Worm (Caenorhabditis elegans): ENCODE results near the gene C16D9.1.

Gene C16D9.1

DNA sequence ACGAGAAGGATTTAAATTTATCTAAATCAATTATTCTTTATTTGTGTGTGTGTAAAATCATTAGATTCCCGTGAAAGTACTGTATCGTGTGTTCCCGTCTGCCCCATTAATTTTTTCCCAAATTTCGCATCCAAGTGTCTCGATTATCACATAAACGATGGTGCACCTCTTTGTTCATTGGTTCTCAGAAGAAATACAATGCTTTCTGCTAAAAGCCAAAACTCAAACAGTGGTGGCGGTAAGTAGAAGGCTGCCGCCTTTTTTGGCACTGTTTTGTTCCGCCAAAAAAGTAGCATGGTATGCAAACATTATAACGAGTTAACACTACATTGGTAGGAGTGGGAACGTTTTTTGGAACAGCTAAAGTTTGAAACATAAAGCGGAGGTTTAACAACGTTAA lies 35.7 kb upstream of the C16D9.1 start:
- TF ChIP-seq lsy-27 (tag; optimal IDR thresholded peaks at IDR 0.05; ENCODE audit: borderline replicate concordance, insufficient read depth) = no peak
- TF ChIP-seq unc-130 (GFP tag; optimal IDR thresholded peaks at IDR 0.05) = peak; percentile 17
- no peak for TF ChIP-seq tbp1 (GFP tag; optimal IDR thresholded peaks at IDR 0.05)
- TF ChIP-seq somi-1 (GFP tag; optimal IDR thresholded peaks at IDR 0.05) = no peak
- TF ChIP-seq B0019.2 (GFP tag; conservative IDR thresholded peaks at IDR 0.05) = no peak
- no peak for TF ChIP-seq F52B5.7 (tag; optimal IDR thresholded peaks at IDR 0.05)
- no peak for TF ChIP-seq ZK185.1 (tag; optimal IDR thresholded peaks at IDR 0.05; ENCODE audit: poor library complexity, severe bottlenecking)
- no peak for TF ChIP-seq ceh-27 (GFP tag; optimal IDR thresholded peaks at IDR 0.05)
- TF ChIP-seq F37B4.10 (GFP tag; IDR thresholded peaks at IDR 0.05) = 0 out of 2 replicates have a peak, but pooled peaks have one; percentile 19
- no peak for TF ChIP-seq ceh-58 (GFP tag; IDR thresholded peaks at IDR 0.05)
- TF ChIP-seq hmg-1.2 (GFP tag; IDR thresholded peaks at IDR 0.05) = no peak
- peak; percentile 36; the same call in 1 of the 2 replicates for TF ChIP-seq madf-6 (GFP tag; IDR thresholded peaks at IDR 0.05)
- no peak for TF ChIP-seq Y67H2A.10 (GFP tag; conservative IDR thresholded peaks at IDR 0.05)
- no peak for TF ChIP-seq rcor-1 (GFP tag; IDR thresholded peaks at IDR 0.05)
- no peak for TF ChIP-seq gei-17 (GFP tag; optimal IDR thresholded peaks at IDR 0.05)
- no peak for TF ChIP-seq C06A6.2 (GFP tag; conservative IDR thresholded peaks at IDR 0.05)
- peak; percentile 72; the same call in 1 of the 2 replicates for TF ChIP-seq hsf-1 (GFP tag; IDR thresholded peaks at IDR 0.05)
- TF ChIP-seq lin-26 (GFP tag; IDR thresholded peaks at IDR 0.05) = peak; percentile 64; the same call in 1 of the 2 replicates
- no peak for TF ChIP-seq rpc-1 (optimal IDR thresholded peaks at IDR 0.05)
- TF ChIP-seq rpc-1 (tag; optimal IDR thresholded peaks at IDR 0.05) = no peak
- TF ChIP-seq snpc-1.3 (tag; optimal IDR thresholded peaks at IDR 0.05; ENCODE audit: insufficient read depth) = no peak
- no peak for TF ChIP-seq nhr-179 (tag; optimal IDR thresholded peaks at IDR 0.05)
- no peak for TF ChIP-seq ztf-22 (GFP tag; optimal IDR thresholded peaks at IDR 0.05)
- TF ChIP-seq ztf-6 (GFP tag; IDR thresholded peaks at IDR 0.05) = no peak
- 0 out of 2 replicates have a peak, but pooled peaks have one; percentile 33 for TF ChIP-seq ekl-4 (GFP tag; IDR thresholded peaks at IDR 0.05)
- no peak for TF ChIP-seq sea-2 (GFP tag; IDR thresholded peaks at IDR 0.05)
- no peak for TF ChIP-seq madf-8 (GFP tag; conservative IDR thresholded peaks at IDR 0.05)
- TF ChIP-seq hmg-20 (GFP tag; IDR thresholded peaks at IDR 0.05) = no peak
- TF ChIP-seq lin-35 (GFP tag; optimal IDR thresholded peaks at IDR 0.05) = no peak
- TF ChIP-seq mel-28 (tag; optimal IDR thresholded peaks at IDR 0.05; ENCODE audit: borderline replicate concordance) = no peak
- TF ChIP-seq tbx-9 (tag; optimal IDR thresholded peaks at IDR 0.05; ENCODE audit: borderline replicate concordance) = no peak
- TF ChIP-seq attf-5 (GFP tag; optimal IDR thresholded peaks at IDR 0.05) = no peak
- TF ChIP-seq madf-3 (GFP tag; IDR thresholded peaks at IDR 0.05) = no peak
- no peak for TF ChIP-seq mes-4 (tag; optimal IDR thresholded peaks at IDR 0.05)
- no peak for TF ChIP-seq ama-1 (optimal IDR thresholded peaks at IDR 0.05)
- no peak for TF ChIP-seq ama-1 (GFP tag; optimal IDR thresholded peaks at IDR 0.05)
- TF ChIP-seq C17E4.6 (GFP tag; IDR thresholded peaks at IDR 0.05) = no peak
- TF ChIP-seq snpc-4 (GFP tag; optimal IDR thresholded peaks at IDR 0.05) = no peak
- TF ChIP-seq snpc-4 (tag; optimal IDR thresholded peaks at IDR 0.05) = peak in 1 of 4 experiments; percentile 15
- TF ChIP-seq Y53F4B.3 (GFP tag; IDR thresholded peaks at IDR 0.05) = no peak
- TF ChIP-seq let-526 (GFP tag; IDR thresholded peaks at IDR 0.05) = no peak
- no peak for TF ChIP-seq T26A5.8 (tag; optimal IDR thresholded peaks at IDR 0.05)
- no peak for TF ChIP-seq F49E8.2 (tag; optimal IDR thresholded peaks at IDR 0.05; ENCODE audit: insufficient read depth)
- TF ChIP-seq egl-18 (GFP tag; IDR thresholded peaks at IDR 0.05) = no peak
- no peak for TF ChIP-seq aptf-3 (GFP tag; IDR thresholded peaks at IDR 0.05)
- TF ChIP-seq tlf-1 (GFP tag; optimal IDR thresholded peaks at IDR 0.05) = no peak
- no peak for TF ChIP-seq zim-3 (tag; optimal IDR thresholded peaks at IDR 0.05)
- TF ChIP-seq B0035.1 (tag; optimal IDR thresholded peaks at IDR 0.05) = no peak
- no peak for TF ChIP-seq F33H1.4 (GFP tag; IDR thresholded peaks at IDR 0.05)
- TF ChIP-seq die-1 (tag; optimal IDR thresholded peaks at IDR 0.05) = no peak
